Fruit fly (Drosophila melanogaster) whole organism, embryonic: ENCODE data around the gene CG14966.

Source experiments
- Adf1 ChIP-seq: fragments of 200-800 bp; sonication (Bioruptor generic); IDR thresholded peaks from 2 replicates; pipeline ENCODE4 v1.3.6; 2022; ENCODE audit warnings: missing biosample characterization, missing genetic modification characterization
- Atf6 ChIP-seq: fragments of 200-800 bp; sonication (Bioruptor generic); IDR thresholded peaks from 2 replicates; pipeline ENCODE4 v1.3.6; 2022; ENCODE audit warnings: missing biosample characterization, missing genetic modification characterization
- CG10267 ChIP-seq: fragments of 200-800 bp; sonication (Bioruptor generic); optimal IDR thresholded peaks from 2 replicates; lab custom pipeline; 2018; ENCODE audit warnings: missing biosample characterization, mild to moderate bottlenecking, missing genetic modification characterization, moderate library complexity
- CG11504 ChIP-seq: fragments of 200-800 bp; sonication (Bioruptor generic); optimal IDR thresholded peaks from 3 replicates; lab custom pipeline; 2019; ENCODE audit warnings: missing biosample characterization, mild to moderate bottlenecking, missing genetic modification characterization, moderate library complexity
- CG12219 ChIP-seq: fragments of 200-800 bp; sonication (Bioruptor generic); optimal IDR thresholded peaks from 3 replicates; lab custom pipeline; 2018; ENCODE audit warnings: missing biosample characterization, mild to moderate bottlenecking, missing genetic modification characterization
- CG13624 ChIP-seq: fragments of 200-800 bp; sonication (Bioruptor generic); optimal IDR thresholded peaks from 2 replicates; lab custom pipeline; 2016; ENCODE audit warnings: missing biosample characterization, missing genetic modification characterization
- CG17359 ChIP-seq: fragments of 200-800 bp; sonication (Bioruptor generic); optimal IDR thresholded peaks from 3 replicates; lab custom pipeline; 2018; ENCODE audit warnings: missing biosample characterization, mild to moderate bottlenecking, missing genetic modification characterization, moderate library complexity
- CG17912 ChIP-seq: fragments of 200-800 bp; sonication (Bioruptor generic); optimal IDR thresholded peaks from 2 replicates; lab custom pipeline; 2018; ENCODE audit warnings: missing biosample characterization, mild to moderate bottlenecking, missing genetic modification characterization
- CG18262 ChIP-seq: fragments of 200-800 bp; optimal IDR thresholded peaks from 3 replicates; lab custom pipeline; 2019; ENCODE audit warnings: missing biosample characterization, mild to moderate bottlenecking, missing genetic modification characterization, moderate library complexity
- CG18764 ChIP-seq: fragments of 200-800 bp; sonication (Bioruptor generic); optimal IDR thresholded peaks from 3 replicates; lab custom pipeline; 2016; ENCODE audit warnings: missing biosample characterization, missing genetic modification characterization
- CG32532 ChIP-seq: fragments of 200-800 bp; sonication (Bioruptor generic); IDR thresholded peaks from 2 replicates; pipeline ENCODE4 v1.3.6; 2022; ENCODE audit warnings: missing biosample characterization, missing genetic modification characterization
- CG3281 ChIP-seq: fragments of 200-800 bp; sonication (Bioruptor generic); optimal IDR thresholded peaks from 3 replicates; lab custom pipeline; 2017; ENCODE audit warnings: missing biosample characterization, mild to moderate bottlenecking, missing genetic modification characterization
- CG33557 ChIP-seq: fragments of 200-800 bp; sonication (Bioruptor generic); optimal IDR thresholded peaks from 2 replicates; lab custom pipeline; 2019; ENCODE audit warnings: missing biosample characterization, mild to moderate bottlenecking, missing genetic modification characterization, moderate library complexity
- CG3995 ChIP-seq: fragments of 200-800 bp; sonication (Bioruptor generic); optimal IDR thresholded peaks from 3 replicates; lab custom pipeline; 2016; ENCODE audit warnings: missing biosample characterization, missing genetic modification characterization
- CG4424 ChIP-seq: fragments of 200-800 bp; sonication (Bioruptor generic); optimal IDR thresholded peaks from 3 replicates; lab custom pipeline; 2016; ENCODE audit warnings: missing biosample characterization, missing genetic modification characterization
- CG6791 ChIP-seq: fragments of 200-800 bp; sonication (Bioruptor generic); IDR thresholded peaks from 3 replicates; pipeline ENCODE4 v1.3.6; 2022; ENCODE audit warnings: missing biosample characterization, missing genetic modification characterization; ENCODE audit not compliant: partially characterized antibody
- CG7357 ChIP-seq: fragments of 200-800 bp; sonication (Bioruptor generic); IDR thresholded peaks from 3 replicates; pipeline ENCODE4 v1.3.6; 2022; ENCODE audit warnings: missing biosample characterization, missing genetic modification characterization
- CG9609 ChIP-seq: fragments of 200-800 bp; sonication (Bioruptor generic); optimal IDR thresholded peaks from 3 replicates; lab custom pipeline; 2016; ENCODE audit warnings: missing biosample characterization, missing genetic modification characterization
- Camta ChIP-seq: fragments of 200-800 bp; sonication (Bioruptor generic); optimal IDR thresholded peaks from 2 replicates; lab custom pipeline; 2016; ENCODE audit warnings: missing biosample characterization, missing genetic modification characterization
- CrebB ChIP-seq: fragments of 200-800 bp; sonication (Bioruptor generic); optimal IDR thresholded peaks from 3 replicates; lab custom pipeline; 2018; ENCODE audit warnings: missing biosample characterization, mild to moderate bottlenecking, missing genetic modification characterization
- Dip3 ChIP-seq: fragments of 200-800 bp; sonication (Bioruptor generic); optimal IDR thresholded peaks from 3 replicates; lab custom pipeline; 2016; ENCODE audit warnings: missing biosample characterization, missing genetic modification characterization
- Doc3 ChIP-seq: fragments of 200-800 bp; sonication (Bioruptor generic); IDR thresholded peaks from 3 replicates; pipeline ENCODE4 v1.3.6; 2022; ENCODE audit warnings: missing biosample characterization, missing genetic modification characterization; ENCODE audit not compliant: partially characterized antibody
- Ets97D ChIP-seq: fragments of 200-800 bp; sonication (Bioruptor generic); optimal IDR thresholded peaks from 3 replicates; lab custom pipeline; 2016; ENCODE audit warnings: missing biosample characterization, missing genetic modification characterization
- Fer2 ChIP-seq: fragments of 200-800 bp; sonication (Bioruptor generic); optimal IDR thresholded peaks from 2 replicates; lab custom pipeline; 2018; ENCODE audit warnings: missing biosample characterization, mild to moderate bottlenecking, missing genetic modification characterization, moderate library complexity
- HLH54F ChIP-seq: fragments of 200-800 bp; sonication (Bioruptor generic); optimal IDR thresholded peaks from 3 replicates; lab custom pipeline; 2016; ENCODE audit warnings: missing biosample characterization, missing genetic modification characterization
- Max ChIP-seq: fragments of 200-800 bp; sonication (Bioruptor generic); optimal IDR thresholded peaks from 2 replicates; lab custom pipeline; 2016; ENCODE audit warnings: missing biosample characterization, mild to moderate bottlenecking, missing genetic modification characterization
- Myb ChIP-seq: fragments of 200-800 bp; sonication (Bioruptor generic); optimal IDR thresholded peaks from 2 replicates; lab custom pipeline; 2016; ENCODE audit warnings: missing biosample characterization, missing genetic modification characterization
- NC2β ChIP-seq: fragments of 200-800 bp; sonication (Bioruptor generic); optimal IDR thresholded peaks from 2 replicates; lab custom pipeline; 2016; ENCODE audit warnings: missing biosample characterization, missing genetic modification characterization
- NFAT ChIP-seq: fragments of 200-800 bp; sonication (Bioruptor generic); IDR thresholded peaks from 2 replicates; pipeline ENCODE4 v1.3.6; 2022; ENCODE audit warnings: missing biosample characterization, missing genetic modification characterization
- Neu2 ChIP-seq: fragments of 200-800 bp; sonication (Bioruptor generic); optimal IDR thresholded peaks from 3 replicates; lab custom pipeline; 2016; ENCODE audit warnings: missing biosample characterization, missing genetic modification characterization, borderline replicate concordance
- Ptx1 ChIP-seq: fragments of 200-800 bp; sonication (Bioruptor generic); IDR thresholded peaks from 2 replicates; pipeline ENCODE4 v1.3.6; 2022; ENCODE audit warnings: missing biosample characterization, missing genetic modification characterization
- Sox100B ChIP-seq: fragments of 200-800 bp; sonication (Bioruptor generic); optimal IDR thresholded peaks from 3 replicates; lab custom pipeline; 2018; ENCODE audit warnings: missing biosample characterization, mild to moderate bottlenecking, missing genetic modification characterization
- ash1 ChIP-seq: fragments of 200-800 bp; sonication (Bioruptor generic); optimal IDR thresholded peaks from 2 replicates; lab custom pipeline; 2018; ENCODE audit warnings: missing biosample characterization, mild to moderate bottlenecking, missing genetic modification characterization
- cg ChIP-seq: fragments of 200-800 bp; sonication (Bioruptor generic); optimal IDR thresholded peaks from 3 replicates; lab custom pipeline; 2019; ENCODE audit warnings: missing biosample characterization, mild to moderate bottlenecking, missing genetic modification characterization, moderate library complexity
- chif ChIP-seq, 2 experiments: fragments of 200-800 bp; sonication (Bioruptor generic); optimal IDR thresholded peaks; 3 replicates each; lab custom pipeline; 2016; ENCODE audit warnings: missing biosample characterization in 2 of 2, missing genetic modification characterization in 2 of 2
- dpn ChIP-seq, 2 experiments: fragments of 200-800 bp; sonication (Bioruptor generic); optimal IDR thresholded peaks; 3 replicates each; lab custom pipeline; 2016; ENCODE audit warnings: missing biosample characterization in 2 of 2, missing genetic modification characterization in 2 of 2
- fru ChIP-seq: fragments of >200 bp; optimal IDR thresholded peaks from 2 replicates; lab custom pipeline; 2017
- her ChIP-seq: fragments of 200-800 bp; sonication (Bioruptor generic); optimal IDR thresholded peaks from 2 replicates; lab custom pipeline; 2016; ENCODE audit warnings: missing biosample characterization, missing genetic modification characterization
- hkb ChIP-seq, 2 experiments: fragments of 200-800 bp in 1 of 2; fragments of >200 bp in 1 of 2; sonication (Bioruptor generic) in 1 of 2; IDR thresholded peaks in 1 of 2; optimal IDR thresholded peaks in 1 of 2; 2 replicates each; pipeline versions ENCODE4 v1.3.6 to Lab custom; 2017 to 2022; ENCODE audit warnings: missing biosample characterization in 1 of 2, missing genetic modification characterization in 1 of 2
- lilli ChIP-seq: fragments of 200-800 bp; sonication (Bioruptor generic); optimal IDR thresholded peaks from 3 replicates; lab custom pipeline; 2016; ENCODE audit warnings: missing biosample characterization, missing genetic modification characterization
- pfk ChIP-seq: fragments of 200-800 bp; sonication (Bioruptor generic); optimal IDR thresholded peaks from 2 replicates; lab custom pipeline; 2018; ENCODE audit warnings: missing biosample characterization, mild to moderate bottlenecking, missing genetic modification characterization, moderate library complexity
- row ChIP-seq: fragments of 200-800 bp; sonication (Bioruptor generic); IDR thresholded peaks from 3 replicates; pipeline ENCODE4 v1.3.6; 2022; ENCODE audit warnings: missing biosample characterization, missing genetic modification characterization
- seq ChIP-seq: fragments of 200-800 bp; sonication (Bioruptor generic); IDR thresholded peaks from 2 replicates; pipeline ENCODE4 v1.3.6; 2022; ENCODE audit warnings: missing biosample characterization, missing genetic modification characterization
- sim ChIP-seq: fragments of 200-800 bp; sonication (Bioruptor generic); IDR thresholded peaks from 2 replicates; pipeline ENCODE4 v1.3.6; 2022; ENCODE audit warnings: missing biosample characterization, missing genetic modification characterization
- sisA ChIP-seq: fragments of 200-800 bp; sonication (Bioruptor generic); IDR thresholded peaks from 2 replicates; pipeline ENCODE4 v1.3.6; 2022; ENCODE audit warnings: missing biosample characterization, missing genetic modification characterization
- sna ChIP-seq: fragments of 200-800 bp; sonication (Bioruptor generic); IDR thresholded peaks from 2 replicates; pipeline ENCODE4 v1.3.6; 2022; ENCODE audit warnings: missing biosample characterization, missing genetic modification characterization; ENCODE audit not compliant: partially characterized antibody
- tna ChIP-seq: fragments of 200-800 bp; sonication (Bioruptor generic); IDR thresholded peaks from 2 replicates; pipeline ENCODE4 v1.3.6; 2022; ENCODE audit warnings: missing biosample characterization, missing genetic modification characterization; ENCODE audit not compliant: partially characterized antibody
- trem ChIP-seq: fragments of 200-800 bp; optimal IDR thresholded peaks from 3 replicates; lab custom pipeline; 2019; ENCODE audit warnings: missing biosample characterization, mild to moderate bottlenecking, missing genetic modification characterization, moderate library complexity
- tx ChIP-seq: fragments of 200-800 bp; sonication (Bioruptor generic); optimal IDR thresholded peaks from 2 replicates; lab custom pipeline; 2016; ENCODE audit warnings: missing biosample characterization, missing genetic modification characterization
- vnd ChIP-seq: fragments of 200-800 bp; sonication (Bioruptor generic); IDR thresholded peaks from 3 replicates; pipeline ENCODE4 v1.3.6; 2022; ENCODE audit warnings: missing biosample characterization, missing genetic modification characterization; ENCODE audit not compliant: partially characterized antibody
- zfh2 ChIP-seq: fragments of 200-800 bp; sonication (Bioruptor generic); optimal IDR thresholded peaks from 2 replicates; lab custom pipeline; 2016; ENCODE audit warnings: missing biosample characterization, missing genetic modification characterization

Gene CG14966

dm6 chr3L:3164951-3165350, 32.5 kb downstream of the CG14966 start, which contains the start of gene CG32280 (continued):
- TF ChIP-seq tna (GFP tag; lab: Robert Waterston, UW) (peak; percentile 85), CG9609 (GFP tag; lab: Kevin White, UChicago) (peak; percentile 20), CG10267 (tag; lab: Kevin White, UChicago) (peak; percentile 48), cg (GFP tag; lab: Kevin White, UChicago) (no peak), CG3995 (GFP tag; lab: Kevin White, UChicago) (peak; percentile 77), dpn (GFP tag; optimal IDR thresholded peaks at IDR 0.05; lab: Kevin White, UChicago) (peak; percentile 13 to 38), her (GFP tag; lab: Kevin White, UChicago) (peak; percentile 37), HLH54F (GFP tag; lab: Kevin White, UChicago) (peak; percentile 3), hkb (optimal IDR thresholded peaks at IDR 0.05; lab: Kevin White, UChicago) (no peak), hkb (GFP tag; IDR thresholded peaks at IDR 0.05; lab: Robert Waterston, UW) (no peak), chif (GFP tag; optimal IDR thresholded peaks at IDR 0.05; lab: Kevin White, UChicago) (no peak), CG33557 (no peak), CG18262 (tag; lab: Kevin White, UChicago) (no peak), Neu2 (GFP tag; lab: Kevin White, UChicago) (no peak), NFAT (GFP tag; lab: Robert Waterston, UW) (peak; percentile 40; the same call in 1 of the 2 replicates), CrebB (tag; lab: Kevin White, UChicago) (peak; percentile 35), Doc3 (GFP tag; lab: Robert Waterston, UW) (peak; percentile 74), CG3281 (peak; percentile 24), Camta (GFP tag; lab: Kevin White, UChicago) (no peak), CG11504 (no peak), zfh2 (GFP tag; lab: Kevin White, UChicago) (peak; percentile 31), Ets97D (GFP tag; lab: Kevin White, UChicago) (peak; percentile 38), CG32532 (GFP tag; lab: Robert Waterston, UW) (peak; percentile 32; the same call in 1 of the 2 replicates), Myb (GFP tag; lab: Kevin White, UChicago) (peak; percentile 82), ash1 (GFP tag; lab: Kevin White, UChicago) (no peak), sna (GFP tag; lab: Robert Waterston, UW) (peak; percentile 81), CG4424 (peak; percentile 6), Dip3 (GFP tag; lab: Kevin White, UChicago) (no peak), lilli (GFP tag; lab: Kevin White, UChicago) (peak; percentile 48), CG13624 (peak; percentile 24), pfk (GFP tag; lab: Kevin White, UChicago) (peak; percentile 69), Max (peak; percentile 33), sisA (GFP tag; lab: Robert Waterston, UW) (no peak), vnd (GFP tag; lab: Robert Waterston, UW) (peak; percentile 84), CG17359 (tag; lab: Kevin White, UChicago) (no peak), trem (peak; percentile 59), NC2β (GFP tag; lab: Kevin White, UChicago) (peak; percentile 33), CG12219 (GFP tag; lab: Kevin White, UChicago) (no peak), CG7357 (GFP tag; lab: Robert Waterston, UW) (no peak), Adf1 (GFP tag; lab: Robert Waterston, UW) (0 out of 2 replicates have a peak, but pooled peaks have one; percentile 12), tx (GFP tag; lab: Kevin White, UChicago) (no peak), Ptx1 (GFP tag; lab: Robert Waterston, UW) (peak; percentile 25; the same call in 1 of the 2 replicates), CG18764 (no peak), CG6791 (GFP tag; lab: Robert Waterston, UW) (peak; percentile 89), row (peak; percentile 62), Fer2 (no peak), CG17912 (no peak), seq (GFP tag; lab: Robert Waterston, UW) (no peak), fru (lab: Kevin White, UChicago) (no peak), sim (GFP tag; lab: Robert Waterston, UW) (0 out of 2 replicates have a peak, but pooled peaks have one; percentile 19), Atf6 (GFP tag; lab: Robert Waterston, UW) (peak; percentile 40; the same call in 1 of the 2 replicates), Sox100B (GFP tag; lab: Kevin White, UChicago) (no peak)
